Worm (Caenorhabditis elegans) whole organism, L3 larva: Measurements from ENCODE around the gene algn-9.

Experiments
- R02D3.7 ChIP-seq: fragments of 150-350 bp; optimal IDR thresholded peaks from 2 replicates; lab custom pipeline; 2014; ENCODE audit warnings: missing biosample characterization, missing genetic modification characterization
- ZK546.5 ChIP-seq: sonication (generic microtip); optimal IDR thresholded peaks from 2 replicates; lab custom pipeline; 2017; ENCODE audit warnings: missing biosample characterization, missing genetic modification characterization
- aly-2 ChIP-seq: fragments of 150-350 bp; optimal IDR thresholded peaks from 2 replicates; lab custom pipeline; 2014; ENCODE audit warnings: missing biosample characterization, missing genetic modification characterization
- ama-1 ChIP-seq: fragments of 150-350 bp; optimal IDR thresholded peaks from 2 replicates; lab custom pipeline; 2018
- ceh-16 ChIP-seq: sonication (generic microtip); optimal IDR thresholded peaks from 2 replicates; lab custom pipeline; 2017; ENCODE audit warnings: missing biosample characterization, missing genetic modification characterization
- ceh-28 ChIP-seq: fragments of 150-350 bp; optimal IDR thresholded peaks from 2 replicates; lab custom pipeline; 2014; ENCODE audit warnings: missing biosample characterization, missing genetic modification reagents, missing genetic modification characterization
- ceh-82 ChIP-seq: fragments of 150-350 bp; optimal IDR thresholded peaks from 2 replicates; lab custom pipeline; 2014; ENCODE audit warnings: missing biosample characterization, missing genetic modification characterization
- ceh-9 ChIP-seq: sonication (generic microtip); optimal IDR thresholded peaks from 2 replicates; lab custom pipeline; 2018; ENCODE audit warnings: missing biosample characterization, missing genetic modification characterization
- daf-12 ChIP-seq: fragments of 150-350 bp; optimal IDR thresholded peaks from 2 replicates; lab custom pipeline; 2014; ENCODE audit warnings: missing biosample characterization, missing genetic modification reagents, missing genetic modification characterization
- egl-27 ChIP-seq: sonication (generic microtip); optimal IDR thresholded peaks from 4 replicates; lab custom pipeline; 2017; ENCODE audit warnings: missing biosample characterization, missing genetic modification reagents, missing genetic modification characterization
- egl-5 ChIP-seq: fragments of 150-350 bp; optimal IDR thresholded peaks from 2 replicates; lab custom pipeline; 2017; ENCODE audit warnings: missing biosample characterization, missing genetic modification reagents, missing genetic modification characterization, inconsistent platforms
- elt-2 ChIP-seq: sonication (generic microtip); optimal IDR thresholded peaks from 2 replicates; lab custom pipeline; 2016; ENCODE audit warnings: missing genetic modification reagents, mild to moderate bottlenecking, missing genetic modification characterization, missing compliant biosample characterization
- elt-3 ChIP-seq, 3 experiments: fragments of 150-350 bp in 1 of 3; sonication (generic microtip) in 2 of 3; optimal IDR thresholded peaks; 2 replicates in 2 of 3; 4 replicates in 1 of 3; lab custom pipeline; 2014 to 2017; ENCODE audit warnings: missing biosample characterization in 3 of 3, missing genetic modification characterization in 3 of 3
- fkh-10 ChIP-seq: sonication (generic microtip); optimal IDR thresholded peaks from 2 replicates; lab custom pipeline; 2017; ENCODE audit warnings: missing biosample characterization, missing genetic modification reagents, missing genetic modification characterization
- fkh-2 ChIP-seq: fragments of 150-350 bp; optimal IDR thresholded peaks from 2 replicates; lab custom pipeline; 2014; ENCODE audit warnings: missing biosample characterization, missing genetic modification reagents, missing genetic modification characterization
- hmg-11 ChIP-seq: sonication (generic microtip); optimal IDR thresholded peaks from 2 replicates; lab custom pipeline; 2016; ENCODE audit warnings: missing genetic modification characterization, missing compliant biosample characterization
- jun-1 ChIP-seq: fragments of 150-350 bp; optimal IDR thresholded peaks from 2 replicates; lab custom pipeline; 2014; ENCODE audit warnings: missing biosample characterization, missing genetic modification reagents, missing genetic modification characterization
- lin-15B ChIP-seq: fragments of 150-350 bp; optimal IDR thresholded peaks from 2 replicates; lab custom pipeline; 2014; ENCODE audit warnings: missing biosample characterization, missing genetic modification characterization
- lin-39 ChIP-seq: fragments of 150-350 bp; optimal IDR thresholded peaks from 2 replicates; lab custom pipeline; 2018; ENCODE audit warnings: missing biosample characterization, missing genetic modification reagents, missing genetic modification characterization
- lsy-12 ChIP-seq: sonication (generic microtip); optimal IDR thresholded peaks from 2 replicates; lab custom pipeline; 2016; ENCODE audit warnings: mild to moderate bottlenecking, missing genetic modification characterization, missing compliant biosample characterization
- mdl-1 ChIP-seq: fragments of 150-350 bp; optimal IDR thresholded peaks from 2 replicates; lab custom pipeline; 2014; ENCODE audit warnings: missing biosample characterization, missing genetic modification characterization
- nfya-1 ChIP-seq: sonication (generic microtip); optimal IDR thresholded peaks from 2 replicates; lab custom pipeline; 2017; ENCODE audit warnings: missing genetic modification characterization, mild to moderate bottlenecking, missing compliant biosample characterization, antibody characterized with exemption, moderate library complexity; ENCODE audit not compliant: insufficient read depth
- nhr-11 ChIP-seq: fragments of 150-350 bp; optimal IDR thresholded peaks from 2 replicates; lab custom pipeline; 2014; ENCODE audit warnings: missing biosample characterization, missing genetic modification characterization
- nhr-23 ChIP-seq: fragments of 150-350 bp; optimal IDR thresholded peaks from 2 replicates; lab custom pipeline; 2014; ENCODE audit warnings: missing biosample characterization, missing genetic modification reagents, missing genetic modification characterization
- nhr-25 ChIP-seq: sonication (generic microtip); optimal IDR thresholded peaks from 2 replicates; lab custom pipeline; 2017; ENCODE audit warnings: missing biosample characterization, missing genetic modification characterization
- nhr-28 ChIP-seq: fragments of 150-350 bp; optimal IDR thresholded peaks from 2 replicates; lab custom pipeline; 2014; ENCODE audit warnings: missing biosample characterization, missing genetic modification characterization
- nhr-43 ChIP-seq: sonication (generic microtip); optimal IDR thresholded peaks from 2 replicates; lab custom pipeline; 2016; ENCODE audit warnings: mild to moderate bottlenecking, missing genetic modification characterization, missing compliant biosample characterization; ENCODE audit not compliant: poor library complexity, severe bottlenecking
- nhr-67 ChIP-seq: fragments of 150-350 bp; optimal IDR thresholded peaks from 2 replicates; lab custom pipeline; 2014; ENCODE audit warnings: missing biosample characterization, missing genetic modification characterization
- nhr-76 ChIP-seq: fragments of 150-350 bp; sonication (generic microtip); optimal IDR thresholded peaks from 5 replicates; lab custom pipeline; 2014; ENCODE audit warnings: missing biosample characterization, missing genetic modification characterization
- nhr-77 ChIP-seq: fragments of 150-350 bp; optimal IDR thresholded peaks from 2 replicates; lab custom pipeline; 2014; ENCODE audit warnings: missing biosample characterization, missing genetic modification characterization
- pha-4 ChIP-seq: fragments of 150-350 bp; optimal IDR thresholded peaks from 2 replicates; lab custom pipeline; 2014; ENCODE audit warnings: missing biosample characterization, missing genetic modification reagents, missing genetic modification characterization
- pqm-1 ChIP-seq: fragments of 150-350 bp; optimal IDR thresholded peaks from 2 replicates; lab custom pipeline; 2017; ENCODE audit warnings: missing biosample characterization, missing genetic modification characterization, inconsistent platforms
- sea-2 ChIP-seq: fragments of 150-350 bp; sonication (generic microtip); optimal IDR thresholded peaks from 4 replicates; lab custom pipeline; 2014; ENCODE audit warnings: missing biosample characterization, missing genetic modification reagents, missing genetic modification characterization
- skn-1 ChIP-seq: fragments of 150-350 bp; optimal IDR thresholded peaks from 2 replicates; lab custom pipeline; 2014; ENCODE audit warnings: missing biosample characterization, missing genetic modification characterization
- unc-62 ChIP-seq: fragments of 150-350 bp; sonication (generic microtip); optimal IDR thresholded peaks from 4 replicates; lab custom pipeline; 2014; ENCODE audit warnings: missing biosample characterization, missing genetic modification reagents, missing genetic modification characterization
- zag-1 ChIP-seq: fragments of 150-350 bp; optimal IDR thresholded peaks from 2 replicates; lab custom pipeline; 2014; ENCODE audit warnings: missing biosample characterization, missing genetic modification characterization
- ztf-11 ChIP-seq: fragments of 150-350 bp; optimal IDR thresholded peaks from 2 replicates; lab custom pipeline; 2014; ENCODE audit warnings: missing biosample characterization, missing genetic modification characterization
- ztf-4 ChIP-seq: fragments of 150-350 bp; optimal IDR thresholded peaks from 2 replicates; lab custom pipeline; 2014; ENCODE audit warnings: missing biosample characterization, missing genetic modification characterization

Gene algn-9

DNA sequence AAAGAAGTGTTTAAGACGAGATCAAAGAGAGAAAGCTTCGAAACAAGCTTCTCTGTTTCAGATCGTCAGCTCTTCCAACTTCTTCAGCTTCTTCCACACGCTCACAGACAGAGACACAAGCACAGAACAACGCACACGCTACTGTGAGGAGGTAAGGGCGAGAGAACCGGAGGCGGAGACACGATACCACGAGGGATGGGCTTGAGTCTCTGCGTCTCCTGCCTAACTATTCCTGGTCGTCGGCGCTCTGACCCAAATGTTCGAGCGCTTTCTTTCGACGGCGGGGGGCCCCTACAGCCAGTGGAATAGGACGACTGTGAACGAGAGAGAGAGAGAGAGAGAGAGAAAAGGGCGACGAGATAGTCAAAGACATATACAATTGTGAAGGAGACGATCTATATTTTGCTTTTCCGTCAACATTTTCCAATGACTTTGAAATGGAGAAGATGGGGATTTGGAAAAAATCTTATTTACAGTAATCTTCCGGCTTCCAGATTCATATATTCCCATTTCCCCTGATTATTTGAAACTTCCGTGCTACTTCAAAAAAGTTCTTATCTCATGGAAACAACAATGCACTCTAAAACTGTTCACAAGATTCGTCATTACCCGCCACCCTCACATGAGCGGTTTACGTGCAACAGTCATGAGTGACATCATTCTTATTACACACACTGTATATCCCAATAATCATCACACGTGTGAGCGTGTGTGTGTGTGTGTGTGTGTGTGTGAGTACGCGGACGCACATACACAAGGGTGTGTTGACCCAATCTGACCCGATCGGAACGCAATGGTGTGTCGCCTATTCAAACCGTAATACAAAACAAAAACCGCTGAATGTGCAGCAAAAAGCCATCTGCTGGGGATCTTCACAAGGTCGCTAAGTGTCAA, 35.1 kb upstream of the algn-9 start (continued):
- TF ChIP-seq egl-5 (tag; lab: Kevin White, UChicago) (peak; percentile 44), nhr-76 (tag; lab: Kevin White, UChicago) (no peak), fkh-10 (peak; percentile 93), jun-1 (peak; percentile 72), pha-4 (tag; lab: Kevin White, UChicago) (peak; percentile 90), ceh-28 (tag; lab: Kevin White, UChicago) (peak; percentile 68), ceh-9 (tag; lab: Kevin White, UChicago) (no peak), nfya-1 (tag; lab: Kevin White, UChicago) (peak; percentile 90), unc-62 (GFP tag; lab: Kevin White, UChicago) (peak; percentile 61), ztf-11 (tag; lab: Kevin White, UChicago) (no peak)

DNA sequence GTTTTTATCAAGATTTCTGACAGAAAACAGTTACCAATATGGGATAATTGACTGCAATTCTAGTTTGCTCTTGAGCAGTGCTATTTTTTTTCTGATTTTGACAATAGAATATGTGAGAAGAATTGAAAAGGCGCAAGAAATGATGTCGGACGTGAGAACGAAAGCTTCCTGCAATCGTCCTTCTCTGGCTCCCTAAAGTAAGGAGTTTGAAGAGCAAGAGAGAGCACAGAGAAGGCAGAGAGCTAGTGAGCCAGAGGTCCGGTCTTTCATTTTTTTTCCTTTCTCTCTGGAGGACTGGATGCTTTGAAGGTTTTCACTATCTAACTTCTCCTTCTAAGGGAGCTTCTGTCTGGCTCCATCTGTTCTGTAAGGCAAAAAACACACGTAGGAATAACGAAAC, 34.0 kb upstream of the algn-9 start:
- no peak for TF ChIP-seq pha-4 (tag; lab: Kevin White, UChicago)
- TF ChIP-seq sea-2 = no peak
- TF ChIP-seq nfya-1 (tag; lab: Kevin White, UChicago) = peak; percentile 39
- TF ChIP-seq fkh-2 (tag; lab: Kevin White, UChicago) = no peak
- no peak for TF ChIP-seq unc-62 (GFP tag; lab: Kevin White, UChicago)
- TF ChIP-seq lin-15B (tag; lab: Kevin White, UChicago) = no peak
- no peak for TF ChIP-seq egl-27 (tag; lab: Kevin White, UChicago)
- no peak for TF ChIP-seq nhr-77 (tag; lab: Kevin White, UChicago)
- TF ChIP-seq skn-1 (tag; lab: Kevin White, UChicago) = no peak
- no peak for TF ChIP-seq nhr-43 (tag; lab: Kevin White, UChicago)
- TF ChIP-seq zag-1 (tag; lab: Kevin White, UChicago) = no peak
- TF ChIP-seq ztf-4 (tag; lab: Kevin White, UChicago) = no peak
- TF ChIP-seq nhr-25 (tag; lab: Kevin White, UChicago) = no peak
- TF ChIP-seq ceh-9 (tag; lab: Kevin White, UChicago) = no peak
- no peak for TF ChIP-seq ceh-16 (tag; lab: Kevin White, UChicago)
- TF ChIP-seq pqm-1 (tag; lab: Kevin White, UChicago) = no peak
- TF ChIP-seq nhr-67 (tag; lab: Kevin White, UChicago) = no peak
- TF ChIP-seq nhr-23 (tag; lab: Kevin White, UChicago) = no peak
- no peak for TF ChIP-seq elt-2 (tag; lab: Kevin White, UChicago)
- peak; percentile 23 for TF ChIP-seq lin-39 (tag; lab: Kevin White, UChicago)
- no peak for TF ChIP-seq ceh-82 (tag; lab: Kevin White, UChicago)
- TF ChIP-seq ceh-28 (tag; lab: Kevin White, UChicago) = no peak
- no peak for TF ChIP-seq ZK546.5 (tag; lab: Kevin White, UChicago)
- TF ChIP-seq ama-1 = peak; percentile 79
- no peak for TF ChIP-seq aly-2 (tag; lab: Kevin White, UChicago)
- TF ChIP-seq elt-3 (tag; optimal IDR thresholded peaks at IDR 0.05; lab: Kevin White, UChicago) = no peak
- TF ChIP-seq lsy-12 (tag; lab: Kevin White, UChicago) = no peak
- no peak for TF ChIP-seq R02D3.7 (tag; lab: Kevin White, UChicago)
- peak; percentile 36 for TF ChIP-seq hmg-11 (tag; lab: Kevin White, UChicago)
- TF ChIP-seq daf-12 (tag; lab: Kevin White, UChicago) = no peak
- no peak for TF ChIP-seq mdl-1 (tag; lab: Kevin White, UChicago)

DNA sequence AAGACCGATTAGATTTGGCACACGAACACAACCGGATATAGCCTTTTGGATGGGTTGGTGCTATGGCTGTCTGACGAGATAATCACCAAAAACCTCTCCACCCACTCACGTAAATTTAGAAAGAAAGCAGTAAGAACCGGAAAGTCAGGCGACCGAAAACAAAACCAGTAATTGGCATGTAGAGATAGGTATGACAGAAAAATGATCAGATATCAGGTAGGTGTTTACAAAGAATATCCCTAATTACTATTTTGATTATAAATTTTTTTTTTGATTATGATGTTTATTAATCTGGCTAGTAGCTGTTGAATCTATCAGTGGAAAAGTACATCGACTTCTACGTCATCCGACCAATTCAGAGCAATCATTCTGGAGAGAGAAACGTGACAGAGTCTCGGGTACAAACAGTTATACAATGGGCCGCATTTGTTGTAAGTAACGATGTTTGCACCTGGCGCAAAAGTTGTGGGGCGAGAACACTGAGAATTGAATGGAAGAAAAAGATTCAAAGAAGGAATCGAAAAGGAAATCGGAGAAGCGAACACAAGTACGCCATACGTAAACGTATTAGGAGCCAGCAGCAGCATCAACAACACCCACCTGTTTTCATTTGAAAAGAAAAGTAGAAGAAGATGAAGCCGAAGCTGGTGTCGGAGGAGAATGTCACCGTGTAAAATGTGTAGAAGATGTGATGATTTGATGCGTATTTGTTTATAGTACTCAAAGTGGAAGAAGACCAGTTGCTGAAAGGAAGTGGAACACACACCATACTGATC, 33.1 kb upstream of the algn-9 start:
- TF ChIP-seq egl-5 (tag; lab: Kevin White, UChicago) = peak; percentile 33
- TF ChIP-seq nhr-23 (tag; lab: Kevin White, UChicago) = peak; percentile 26
- no peak for TF ChIP-seq hmg-11 (tag; lab: Kevin White, UChicago)
- TF ChIP-seq nhr-77 (tag; lab: Kevin White, UChicago) = no peak
- TF ChIP-seq mdl-1 (tag; lab: Kevin White, UChicago) = no peak
- TF ChIP-seq ZK546.5 (tag; lab: Kevin White, UChicago) = no peak
- no peak for TF ChIP-seq ztf-4 (tag; lab: Kevin White, UChicago)
- peak; percentile 45 for TF ChIP-seq nhr-11 (tag; lab: Kevin White, UChicago)
- TF ChIP-seq pha-4 (tag; lab: Kevin White, UChicago) = peak; percentile 58
- TF ChIP-seq nhr-28 (tag; lab: Kevin White, UChicago) = no peak
- no peak for TF ChIP-seq egl-27 (tag; lab: Kevin White, UChicago)
- no peak for TF ChIP-seq ceh-82 (tag; lab: Kevin White, UChicago)
- TF ChIP-seq nfya-1 (tag; lab: Kevin White, UChicago) = no peak
- TF ChIP-seq zag-1 (tag; lab: Kevin White, UChicago) = no peak
- no peak for TF ChIP-seq jun-1
- TF ChIP-seq nhr-25 (tag; lab: Kevin White, UChicago) = peak; percentile 37
- TF ChIP-seq elt-3 (tag; optimal IDR thresholded peaks at IDR 0.05; lab: Kevin White, UChicago) = peak in 1 of 3 experiments; percentile 40
- TF ChIP-seq pqm-1 (tag; lab: Kevin White, UChicago) = no peak
- TF ChIP-seq elt-2 (tag; lab: Kevin White, UChicago) = peak; percentile 10
- TF ChIP-seq ama-1 = peak; percentile 27
- no peak for TF ChIP-seq lin-15B (tag; lab: Kevin White, UChicago)
- TF ChIP-seq daf-12 (tag; lab: Kevin White, UChicago) = no peak
- no peak for TF ChIP-seq sea-2
- TF ChIP-seq, all 47 proteins: peak for 8
